Worm (Caenorhabditis elegans) whole organism, L4 larva: Measurements from ENCODE around the gene ZK697.1.

ENCODE experiments used
- D1046.2 ChIP-seq: fragments of 200-800 bp; sonication (Bioruptor generic); IDR thresholded peaks from 2 replicates; pipeline ENCODE4 v1.3.6; 2022; ENCODE audit warnings: missing genetic modification characterization, missing compliant biosample characterization
- F10B5.3 ChIP-seq: sonication (generic microtip); optimal IDR thresholded peaks from 2 replicates; lab custom pipeline; 2016; ENCODE audit warnings: mild to moderate bottlenecking, missing genetic modification characterization, missing compliant biosample characterization
- F26F4.8 ChIP-seq: fragments of 200-800 bp; sonication (Bioruptor generic); conservative IDR thresholded peaks from 2 replicates; pipeline ENCODE4 v1.3.6; 2022; ENCODE audit warnings: missing genetic modification characterization, missing compliant biosample characterization
- F44E2.7 ChIP-seq: fragments of 200-800 bp; sonication (Bioruptor generic); IDR thresholded peaks from 2 replicates; pipeline ENCODE4 v2.1.2; 2022; ENCODE audit warnings: missing genetic modification characterization, missing compliant biosample characterization
- R02D3.7 ChIP-seq: fragments of 150-350 bp; sonication (generic microtip); optimal IDR thresholded peaks from 3 replicates; lab custom pipeline; 2014; ENCODE audit warnings: missing biosample characterization, missing genetic modification characterization
- Y105C5A.15 ChIP-seq: fragments of 200-800 bp; sonication (Bioruptor generic); IDR thresholded peaks from 2 replicates; pipeline ENCODE4 v1.3.6; 2022; ENCODE audit warnings: missing genetic modification characterization, missing compliant biosample characterization
- Y48G9A.11 ChIP-seq: fragments of 200-800 bp; sonication (Bioruptor generic); IDR thresholded peaks from 2 replicates; pipeline ENCODE4 v1.3.6; 2022; ENCODE audit warnings: missing genetic modification reagents, missing genetic modification characterization, missing compliant biosample characterization
- Y75B8A.6 ChIP-seq: fragments of 200-800 bp; sonication (Bioruptor generic); IDR thresholded peaks from 2 replicates; pipeline ENCODE4 v1.3.6; 2022; ENCODE audit warnings: missing genetic modification reagents, missing genetic modification characterization, missing compliant biosample characterization
- aha-1 ChIP-seq: fragments of 150-350 bp; peaks from one replicate; lab custom pipeline; 2014; ENCODE audit warnings: missing biosample characterization, missing genetic modification characterization
- aly-2 ChIP-seq: sonication (generic microtip); optimal IDR thresholded peaks from 2 replicates; lab custom pipeline; 2018; ENCODE audit warnings: missing biosample characterization, missing genetic modification characterization
- ces-1 ChIP-seq: fragments of 150-350 bp; sonication (generic microtip); optimal IDR thresholded peaks from 4 replicates; lab custom pipeline; 2014; ENCODE audit warnings: missing biosample characterization, missing genetic modification reagents, missing genetic modification characterization
- cey-2 ChIP-seq: sonication (generic microtip); optimal IDR thresholded peaks from 3 replicates; lab custom pipeline; 2017; ENCODE audit warnings: missing genetic modification characterization, mild to moderate bottlenecking, missing compliant biosample characterization, antibody characterized with exemption, borderline replicate concordance; ENCODE audit not compliant: insufficient read depth
- daf-8 ChIP-seq: fragments of 200-800 bp; sonication (Bioruptor generic); IDR thresholded peaks from 2 replicates; pipeline ENCODE4 v1.3.6; 2022; ENCODE audit warnings: missing genetic modification characterization, missing compliant biosample characterization
- dve-1 ChIP-seq: sonication (generic microtip); optimal IDR thresholded peaks from 2 replicates; lab custom pipeline; 2017; ENCODE audit warnings: antibody characterized with exemption, mild to moderate bottlenecking, missing genetic modification characterization, missing compliant biosample characterization; ENCODE audit not compliant: insufficient read depth
- fos-1 ChIP-seq: fragments of 150-350 bp; optimal IDR thresholded peaks from 2 replicates; lab custom pipeline; 2014; ENCODE audit warnings: missing biosample characterization, missing genetic modification characterization
- hif-1 ChIP-seq, 2 experiments: sonication (generic microtip); optimal IDR thresholded peaks; 2 replicates each; lab custom pipeline; 2016 to 2017; ENCODE audit warnings: missing compliant biosample characterization in 2 of 2, missing genetic modification characterization in 2 of 2, missing genetic modification reagents in 2 of 2, missing genotype in 2 of 2, mild to moderate bottlenecking in 1 of 2
- jun-1 ChIP-seq: fragments of 150-350 bp; optimal IDR thresholded peaks from 2 replicates; lab custom pipeline; 2014; ENCODE audit warnings: missing biosample characterization, missing genetic modification reagents, missing genetic modification characterization
- lim-7 ChIP-seq: fragments of 200-800 bp; sonication (Bioruptor generic); IDR thresholded peaks from 2 replicates; pipeline ENCODE4 v1.3.6; 2022; ENCODE audit warnings: missing genetic modification characterization, missing compliant biosample characterization
- lin-1 ChIP-seq: fragments of 200-800 bp; sonication (Bioruptor generic); IDR thresholded peaks from 2 replicates; pipeline ENCODE4 v1.3.6; 2022; ENCODE audit warnings: missing genetic modification reagents, missing genetic modification characterization, missing compliant biosample characterization
- lin-13 ChIP-seq: fragments of 150-350 bp; optimal IDR thresholded peaks from 2 replicates; lab custom pipeline; 2014; ENCODE audit warnings: missing biosample characterization, missing genetic modification reagents, missing genetic modification characterization
- lsy-2 ChIP-seq, 2 experiments: fragments of 150-350 bp in 1 of 2; sonication (generic microtip) in 1 of 2; optimal IDR thresholded peaks; 2 replicates each; lab custom pipeline; 2014 to 2017; ENCODE audit warnings: missing biosample characterization in 2 of 2, missing genetic modification characterization in 2 of 2
- madf-5 ChIP-seq, 2 experiments: fragments of 200-800 bp; sonication (Bioruptor generic); IDR thresholded peaks; 2 replicates each; pipeline ENCODE4 v1.3.6; 2022; ENCODE audit warnings: missing compliant biosample characterization in 2 of 2, missing genetic modification characterization in 2 of 2
- mdl-1 ChIP-seq, 2 experiments: fragments of 150-350 bp in 1 of 2; sonication (generic microtip) in 1 of 2; optimal IDR thresholded peaks; 2 replicates each; lab custom pipeline; 2014 to 2017; ENCODE audit warnings: missing biosample characterization in 2 of 2, missing genetic modification characterization in 2 of 2
- mep-1 ChIP-seq: fragments of 150-350 bp; sonication (generic microtip); optimal IDR thresholded peaks from 3 replicates; lab custom pipeline; 2014; ENCODE audit warnings: missing biosample characterization, missing genetic modification characterization
- mes-2 ChIP-seq: sonication (generic microtip); optimal IDR thresholded peaks from 2 replicates; lab custom pipeline; 2016; ENCODE audit warnings: missing genotype, mild to moderate bottlenecking, missing genetic modification characterization, missing compliant biosample characterization; ENCODE audit not compliant: poor library complexity, severe bottlenecking
- mxl-2 ChIP-seq: fragments of 200-800 bp; sonication (Bioruptor generic); conservative IDR thresholded peaks from 2 replicates; pipeline ENCODE4 v1.3.6; 2022; ENCODE audit warnings: missing genetic modification reagents, missing genetic modification characterization, missing compliant biosample characterization
- nhr-102 ChIP-seq: sonication (generic microtip); optimal IDR thresholded peaks from 2 replicates; lab custom pipeline; 2016; ENCODE audit warnings: mild to moderate bottlenecking, missing genetic modification characterization, moderate library complexity, missing compliant biosample characterization
- nhr-11 ChIP-seq: fragments of 150-350 bp; optimal IDR thresholded peaks from 2 replicates; lab custom pipeline; 2014; ENCODE audit warnings: missing biosample characterization, missing genetic modification characterization
- nhr-25 ChIP-seq: sonication (generic microtip); optimal IDR thresholded peaks from 2 replicates; lab custom pipeline; 2017; ENCODE audit warnings: missing genetic modification characterization, mild to moderate bottlenecking, missing compliant biosample characterization, antibody characterized with exemption, moderate library complexity, borderline replicate concordance; ENCODE audit not compliant: insufficient read depth
- nhr-28 ChIP-seq: fragments of 150-350 bp; optimal IDR thresholded peaks from 2 replicates; lab custom pipeline; 2014; ENCODE audit warnings: missing biosample characterization, missing genetic modification characterization
- nhr-42 ChIP-seq: fragments of 200-800 bp; sonication (Bioruptor generic); IDR thresholded peaks from 2 replicates; pipeline ENCODE4 v1.3.6; 2022; ENCODE audit warnings: missing genetic modification characterization, missing compliant biosample characterization
- nhr-76 ChIP-seq: fragments of 150-350 bp; optimal IDR thresholded peaks from 2 replicates; lab custom pipeline; 2014; ENCODE audit warnings: missing biosample characterization, missing genetic modification characterization
- pqm-1 ChIP-seq: sonication (generic microtip); optimal IDR thresholded peaks from 2 replicates; lab custom pipeline; 2017; ENCODE audit warnings: missing biosample characterization, missing genetic modification characterization
- skn-1 ChIP-seq: fragments of 150-350 bp; optimal IDR thresholded peaks from 2 replicates; lab custom pipeline; 2014; ENCODE audit warnings: missing biosample characterization, missing genetic modification characterization
- snpc-1.2 ChIP-seq: fragments of 200-800 bp; sonication (Bioruptor generic); IDR thresholded peaks from 2 replicates; pipeline ENCODE4 v1.3.6; 2022; ENCODE audit warnings: missing genetic modification reagents, missing genetic modification characterization, missing compliant biosample characterization
- spr-1 ChIP-seq: sonication (generic microtip); optimal IDR thresholded peaks from 2 replicates; lab custom pipeline; 2016; ENCODE audit warnings: mild to moderate bottlenecking, missing genetic modification characterization, missing compliant biosample characterization
- unc-62 ChIP-seq, 3 experiments: fragments of 150-350 bp in 1 of 3; sonication (generic microtip); optimal IDR thresholded peaks in 2 of 3; peaks in 1 of 3; 1 replicate in 1 of 3; 2 replicates in 2 of 3; lab custom pipeline; 2014 to 2017; ENCODE audit warnings: missing biosample characterization in 3 of 3, missing genetic modification characterization in 3 of 3, missing genetic modification reagents in 3 of 3, missing genotype in 1 of 3
- zfp-2 ChIP-seq: sonication (generic microtip); optimal IDR thresholded peaks from 2 replicates; lab custom pipeline; 2016; ENCODE audit warnings: mild to moderate bottlenecking, missing genetic modification characterization, missing compliant biosample characterization
- zip-11 ChIP-seq: fragments of 200-800 bp; sonication (Bioruptor generic); IDR thresholded peaks from 2 replicates; pipeline ENCODE4 v1.3.6; 2022; ENCODE audit warnings: missing genetic modification characterization, missing compliant biosample characterization

The ZK697.1 gene

DNA sequence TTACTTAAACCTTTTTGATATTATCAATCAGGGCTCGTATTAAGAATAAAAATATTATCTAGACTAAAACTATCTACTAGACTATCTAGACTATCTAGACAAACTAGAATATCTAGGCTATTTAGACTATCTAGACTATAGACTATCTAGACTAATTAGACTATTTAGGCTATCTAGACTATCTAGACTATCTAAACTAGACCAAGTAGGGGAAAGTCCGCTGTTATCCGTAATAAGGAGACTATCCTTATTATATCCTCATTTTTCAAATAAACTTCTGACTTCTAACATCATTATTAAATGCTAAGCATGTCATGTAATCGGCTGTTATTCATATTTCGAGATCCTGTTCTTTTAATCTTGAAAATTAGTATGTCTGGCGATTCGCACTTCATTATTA is 30.6 kb upstream of the ZK697.1 start, which contains the start of gene srw-101:
Gene srw-101, plus strand, starts transcription at position 301 of the 400 bp plus-strand sequence.
- no peak for TF ChIP-seq zfp-2 (tag; lab: Kevin White, UChicago)
- TF ChIP-seq lim-7 (GFP tag; lab: Robert Waterston, UW): no peak
- no peak for TF ChIP-seq jun-1 (tag; lab: Kevin White, UChicago)
- TF ChIP-seq, all 104 proteins: peak for 0

DNA sequence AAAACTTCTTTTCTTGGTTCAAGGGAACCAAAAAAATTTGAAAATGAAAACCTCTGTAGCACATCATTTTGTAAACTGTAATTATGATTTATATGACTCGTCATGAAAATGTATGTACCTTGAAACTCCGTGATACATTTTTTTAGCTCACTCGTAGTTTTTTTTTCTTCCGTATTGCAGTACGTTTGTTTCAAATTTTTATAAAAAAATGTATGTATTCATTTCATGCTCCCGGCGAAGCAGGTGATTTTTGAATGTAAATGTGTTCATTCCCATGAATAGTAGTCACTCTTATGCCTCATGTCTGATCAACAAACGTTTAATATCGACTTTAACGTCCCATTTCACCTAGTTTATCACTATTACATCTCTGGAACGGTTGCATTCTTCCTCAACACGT is 27.2 kb upstream of the ZK697.1 start, which contains the start of gene sri-27:
Gene sri-27, plus strand, starts transcription at position 301 of the 400 bp plus-strand sequence.
- TF ChIP-seq lim-7 (GFP tag; lab: Robert Waterston, UW): no peak
- TF ChIP-seq hif-1 (tag; optimal IDR thresholded peaks at IDR 0.05; lab: Kevin White, UChicago): no peak
- no peak for TF ChIP-seq Y105C5A.15 (GFP tag; lab: Robert Waterston, UW)
- TF ChIP-seq aha-1 (tag; lab: Kevin White, UChicago): no peak

DNA sequence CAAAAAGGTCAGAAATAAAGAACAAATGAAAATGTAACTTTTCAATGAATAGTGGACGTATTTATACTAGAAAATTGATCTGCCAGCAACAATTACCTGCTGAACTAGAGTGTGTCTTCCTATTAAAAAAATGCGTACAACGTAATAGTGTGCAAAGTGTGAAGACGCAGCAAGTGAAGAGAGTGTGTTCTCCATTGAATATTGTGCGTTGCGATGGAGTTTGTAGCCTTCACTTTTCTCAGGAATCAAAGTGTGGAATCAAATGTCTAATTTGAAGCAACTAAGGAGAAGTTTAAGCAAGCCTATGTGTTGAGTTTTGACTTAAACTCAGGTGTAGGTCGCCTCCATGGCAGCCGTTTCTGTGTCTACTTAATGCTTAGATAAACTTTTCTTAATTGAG is 20.7 kb upstream of the ZK697.1 start, which contains the start of gene gst-21:
Gene gst-21, minus strand, starts transcription at position 101 of the 400 bp plus-strand sequence.
- TF ChIP-seq spr-1 (tag; lab: Kevin White, UChicago): no peak
- no peak for TF ChIP-seq aly-2 (tag; lab: Kevin White, UChicago)
- TF ChIP-seq lin-13: no peak
- no peak for TF ChIP-seq Y75B8A.6
- peak in 1 of 2 experiments; percentile 15 for TF ChIP-seq unc-62 (GFP tag; optimal IDR thresholded peaks at IDR 0.05 in 1 of 2; lab: Kevin White, UChicago)
- no peak for TF ChIP-seq unc-62 (tag; optimal IDR thresholded peaks at IDR 0.05; lab: Kevin White, UChicago)
- TF ChIP-seq nhr-28 (tag; lab: Kevin White, UChicago): peak; percentile 65

DNA sequence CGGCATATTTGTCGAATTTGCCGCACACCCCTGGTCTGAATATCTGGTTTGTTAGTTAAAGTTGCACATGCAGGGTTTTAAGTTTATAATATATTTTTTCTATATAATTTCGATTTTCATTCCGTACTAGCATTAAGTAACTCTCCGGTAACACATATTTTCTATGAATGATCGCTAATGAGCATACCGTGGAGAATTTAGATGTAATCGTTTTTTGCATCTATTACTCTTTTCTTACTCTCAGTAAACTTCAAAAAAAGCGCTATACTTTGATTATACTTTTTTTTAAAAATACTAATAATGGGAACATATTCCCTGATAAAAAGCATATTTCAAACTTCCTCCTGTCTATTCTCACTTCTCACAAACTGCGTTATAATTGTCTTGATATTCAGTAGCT is 18.0 kb upstream of the ZK697.1 start, which contains the start of gene str-160:
Gene str-160, plus strand, starts transcription at position 301 of the 400 bp plus-strand sequence.
- no peak for TF ChIP-seq nhr-102 (tag; lab: Kevin White, UChicago)
- TF ChIP-seq mes-2 (tag; lab: Kevin White, UChicago): no peak
- no peak for TF ChIP-seq Y48G9A.11 (GFP tag; lab: Robert Waterston, UW)
- TF ChIP-seq mdl-1 (tag; optimal IDR thresholded peaks at IDR 0.05; lab: Kevin White, UChicago): no peak
- TF ChIP-seq daf-8 (GFP tag; lab: Robert Waterston, UW): no peak
- no peak for TF ChIP-seq nhr-25 (tag; lab: Kevin White, UChicago)
- no peak for TF ChIP-seq dve-1 (tag; lab: Kevin White, UChicago)

DNA sequence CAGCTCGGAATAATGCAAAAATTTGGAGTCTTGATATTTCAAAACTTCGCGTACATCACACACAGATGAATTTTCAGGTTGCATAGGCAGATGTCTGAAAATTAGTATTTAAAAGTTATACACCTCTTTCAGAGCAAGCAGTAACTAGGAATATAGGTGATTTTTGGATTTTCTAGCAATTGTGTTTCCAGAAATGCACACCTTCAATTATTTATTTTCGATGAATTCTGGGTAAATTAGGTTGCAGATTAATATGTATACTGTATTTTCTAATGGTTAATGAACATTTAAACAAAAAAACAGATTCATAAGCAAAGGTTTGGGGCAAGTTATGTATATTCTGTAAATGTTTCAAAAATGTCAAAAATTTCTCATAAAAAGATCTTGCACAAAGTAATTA is 11.5 kb upstream of the ZK697.1 start, which contains the start of gene srab-25:
Gene srab-25, minus strand, starts transcription at position 101 of the 400 bp plus-strand sequence.
- no peak for TF ChIP-seq snpc-1.2 (GFP tag; lab: Robert Waterston, UW)
- TF ChIP-seq R02D3.7: no peak
- TF ChIP-seq madf-5 (GFP tag; IDR thresholded peaks at IDR 0.05; lab: Robert Waterston, UW): no peak
- no peak for TF ChIP-seq lin-1 (GFP tag; lab: Robert Waterston, UW)
- TF ChIP-seq F10B5.3 (tag; lab: Kevin White, UChicago): no peak
- TF ChIP-seq F26F4.8: no peak
- TF ChIP-seq skn-1 (tag; lab: Kevin White, UChicago): no peak
- TF ChIP-seq, all 104 proteins: peak for 0

DNA sequence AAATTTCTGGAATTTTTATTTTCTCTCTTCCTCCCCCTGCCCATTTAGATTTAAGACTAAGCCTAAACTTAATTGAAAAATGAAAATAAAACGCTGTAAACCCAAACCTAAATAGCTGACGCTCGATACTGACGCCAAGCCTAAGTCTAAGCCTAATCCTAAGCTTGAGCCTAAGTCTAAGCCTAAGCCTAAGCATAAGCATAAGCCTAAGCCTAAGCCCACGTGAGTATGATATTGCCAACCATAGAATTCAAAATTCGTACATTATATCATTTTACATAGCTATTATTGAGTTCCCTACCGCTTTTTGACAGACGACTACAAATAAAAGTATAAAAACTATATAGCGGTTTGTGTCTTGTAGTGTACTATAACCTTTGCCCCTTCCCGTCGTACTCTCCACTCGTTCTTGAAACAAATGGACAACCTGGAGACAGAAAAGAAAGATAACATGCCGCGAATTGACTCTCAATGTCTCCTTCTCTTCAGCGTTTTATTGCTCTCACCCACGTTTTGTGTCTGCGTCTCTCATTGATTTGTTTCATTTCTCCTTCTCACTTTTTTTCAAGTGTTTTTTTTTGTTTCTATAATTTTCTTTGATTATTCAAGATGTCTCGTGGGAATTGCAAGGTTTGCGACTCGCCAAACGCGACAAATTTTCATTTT is 9.3 kb upstream of the ZK697.1 start, which contains the start of gene nhr-256:
Gene nhr-256, plus strand, starts transcription at position 567 of the 666 bp plus-strand sequence.
- no peak for TF ChIP-seq lin-13
- TF ChIP-seq Y48G9A.11 (GFP tag; lab: Robert Waterston, UW): no peak
- TF ChIP-seq F44E2.7 (GFP tag; lab: Robert Waterston, UW): no peak
- no peak for TF ChIP-seq mxl-2 (GFP tag; lab: Robert Waterston, UW)
- TF ChIP-seq madf-5 (GFP tag; IDR thresholded peaks at IDR 0.05; lab: Robert Waterston, UW): no peak
- peak in 1 of 2 experiments; percentile 67 for TF ChIP-seq unc-62 (GFP tag; optimal IDR thresholded peaks at IDR 0.05 in 1 of 2; lab: Kevin White, UChicago)
- TF ChIP-seq unc-62 (tag; optimal IDR thresholded peaks at IDR 0.05; lab: Kevin White, UChicago): no peak
- no peak for TF ChIP-seq mep-1 (tag; lab: Kevin White, UChicago)
- no peak for TF ChIP-seq lim-7 (GFP tag; lab: Robert Waterston, UW)
- TF ChIP-seq ces-1 (GFP tag; lab: Kevin White, UChicago): no peak
- no peak for TF ChIP-seq lsy-2 (tag; optimal IDR thresholded peaks at IDR 0.05; lab: Kevin White, UChicago)
- peak; percentile 76 for TF ChIP-seq cey-2
- TF ChIP-seq zip-11: no peak
- peak; percentile 72 for TF ChIP-seq pqm-1 (tag; lab: Kevin White, UChicago)
- no peak for TF ChIP-seq nhr-42 (GFP tag; lab: Robert Waterston, UW)
- TF ChIP-seq nhr-11 (tag; lab: Kevin White, UChicago): peak; percentile 21
- no peak for TF ChIP-seq D1046.2
- peak; percentile 22 for TF ChIP-seq nhr-76 (tag; lab: Kevin White, UChicago)
- no peak for TF ChIP-seq fos-1 (tag; lab: Kevin White, UChicago)
